Fruit fly (Drosophila melanogaster) whole organism, embryonic: Measurements from ENCODE around the gene RhoGAP100F.

Source experiments
- CG1024 ChIP-seq: fragments of 200-800 bp; sonication (Bioruptor generic); IDR thresholded peaks from 2 replicates; pipeline ENCODE4 v1.3.6; 2022; ENCODE audit warnings: missing biosample characterization, missing genetic modification characterization
- CG11247 ChIP-seq: fragments of 200-800 bp; sonication (Bioruptor generic); IDR thresholded peaks from 2 replicates; pipeline ENCODE4 v1.3.6; 2022; ENCODE audit warnings: missing biosample characterization, missing genetic modification characterization
- CG12391 ChIP-seq: fragments of 200-800 bp; sonication (Bioruptor generic); optimal IDR thresholded peaks from 3 replicates; lab custom pipeline; 2018; ENCODE audit warnings: missing biosample characterization, mild to moderate bottlenecking, missing genetic modification characterization, moderate library complexity
- CG12659 ChIP-seq: fragments of 200-800 bp; sonication (Bioruptor generic); optimal IDR thresholded peaks from 3 replicates; lab custom pipeline; 2017; ENCODE audit warnings: mild to moderate bottlenecking, missing biosample characterization, missing genetic modification reagents, missing genetic modification characterization
- CG13287 ChIP-seq: fragments of 200-800 bp; sonication (Bioruptor generic); IDR thresholded peaks from 2 replicates; pipeline ENCODE4 v1.3.6; 2022; ENCODE audit warnings: missing biosample characterization, missing genetic modification characterization; ENCODE audit not compliant: partially characterized antibody
- CG13894 ChIP-seq: fragments of 200-800 bp; sonication (Bioruptor generic); optimal IDR thresholded peaks from 3 replicates; lab custom pipeline; 2018; ENCODE audit warnings: missing biosample characterization, mild to moderate bottlenecking, missing genetic modification characterization, moderate library complexity
- CG14441 ChIP-seq: fragments of 200-800 bp; sonication (Bioruptor generic); IDR thresholded peaks from 2 replicates; pipeline ENCODE4 v1.3.6; 2022; ENCODE audit warnings: missing biosample characterization, missing genetic modification characterization
- CG15269 ChIP-seq: fragments of 200-800 bp; sonication (Bioruptor generic); optimal IDR thresholded peaks from 2 replicates; lab custom pipeline; 2018; ENCODE audit warnings: missing biosample characterization, mild to moderate bottlenecking, missing genetic modification characterization, moderate library complexity
- CG15479 ChIP-seq: fragments of 200-800 bp; sonication (Bioruptor generic); optimal IDR thresholded peaks from 3 replicates; lab custom pipeline; 2019; ENCODE audit warnings: missing biosample characterization, mild to moderate bottlenecking, missing genetic modification characterization, moderate library complexity
- CG1603 ChIP-seq: fragments of 200-800 bp; sonication (Bioruptor generic); optimal IDR thresholded peaks from 2 replicates; lab custom pipeline; 2019; ENCODE audit warnings: missing biosample characterization, mild to moderate bottlenecking, missing genetic modification characterization, moderate library complexity
- CG16815 ChIP-seq: fragments of 200-800 bp; sonication (Bioruptor generic); optimal IDR thresholded peaks from 3 replicates; lab custom pipeline; 2017; ENCODE audit warnings: missing biosample characterization, mild to moderate bottlenecking, missing genetic modification characterization
- CG3726 ChIP-seq: fragments of 200-800 bp; sonication (Bioruptor generic); IDR thresholded peaks from 3 replicates; pipeline ENCODE4, ENCODE4 v1.3.6; 2022; ENCODE audit warnings: missing biosample characterization, missing genetic modification characterization
- CG3995 ChIP-seq: fragments of 200-800 bp; sonication (Bioruptor generic); optimal IDR thresholded peaks from 3 replicates; lab custom pipeline; 2016; ENCODE audit warnings: missing biosample characterization, missing genetic modification characterization
- CG4854 ChIP-seq: fragments of 200-800 bp; sonication (Bioruptor generic); optimal IDR thresholded peaks from 2 replicates; lab custom pipeline; 2016; ENCODE audit warnings: missing biosample characterization, missing genetic modification characterization, inconsistent platforms
- CG8290 ChIP-seq, 3 experiments: fragments of 200-800 bp; sonication (Bioruptor generic); optimal IDR thresholded peaks; 2 replicates each; lab custom pipeline; 2016 to 2019; ENCODE audit warnings: missing biosample characterization in 3 of 3, missing genetic modification characterization in 3 of 3, mild to moderate bottlenecking in 2 of 3, moderate library complexity in 1 of 3
- Camta ChIP-seq: fragments of 200-800 bp; sonication (Bioruptor generic); optimal IDR thresholded peaks from 2 replicates; lab custom pipeline; 2016; ENCODE audit warnings: missing biosample characterization, missing genetic modification characterization
- Chrac-16 ChIP-seq: fragments of 200-800 bp; sonication (Bioruptor generic); optimal IDR thresholded peaks from 3 replicates; lab custom pipeline; 2016; ENCODE audit warnings: missing biosample characterization, missing genetic modification characterization
- Dek ChIP-seq: fragments of 200-800 bp; sonication (Bioruptor generic); optimal IDR thresholded peaks from 3 replicates; lab custom pipeline; 2019; ENCODE audit warnings: missing biosample characterization, mild to moderate bottlenecking, missing genetic modification characterization, moderate library complexity
- Dll ChIP-seq: fragments of 200-800 bp; sonication (Bioruptor generic); IDR thresholded peaks from 4 replicates; pipeline ENCODE4 v1.3.6; 2022; ENCODE audit warnings: missing biosample characterization, missing genetic modification characterization; ENCODE audit not compliant: partially characterized antibody
- GATAe ChIP-seq: fragments of 200-800 bp; sonication (Bioruptor generic); conservative IDR thresholded peaks from 2 replicates; pipeline ENCODE4 v1.3.6; 2022; ENCODE audit warnings: missing biosample characterization, missing genetic modification characterization
- H15 ChIP-seq: fragments of 200-800 bp; sonication (Bioruptor generic); IDR thresholded peaks from 3 replicates; pipeline ENCODE4 v1.3.6; 2022; ENCODE audit warnings: missing biosample characterization, missing genetic modification characterization
- Hr39 ChIP-seq: fragments of >200 bp; optimal IDR thresholded peaks from 2 replicates; lab custom pipeline; 2017
- MBD-R2 ChIP-seq: fragments of 200-800 bp; sonication (Bioruptor generic); IDR thresholded peaks from 2 replicates; pipeline ENCODE4 v1.3.6; 2022; ENCODE audit warnings: missing biosample characterization, missing genetic modification characterization
- MESR4 ChIP-seq: fragments of 200-800 bp; sonication (Bioruptor generic); optimal IDR thresholded peaks from 2 replicates; lab custom pipeline; 2018; ENCODE audit warnings: missing biosample characterization, mild to moderate bottlenecking, missing genetic modification characterization, moderate library complexity
- Mrtf ChIP-seq: fragments of 200-800 bp; sonication (Bioruptor generic); IDR thresholded peaks from 3 replicates; pipeline ENCODE4 v1.3.6; 2022; ENCODE audit warnings: missing biosample characterization, missing genetic modification characterization
- Nf-YA ChIP-seq: fragments of 200-800 bp; sonication (Bioruptor generic); IDR thresholded peaks from 2 replicates; pipeline ENCODE4 v1.3.6; 2022; ENCODE audit warnings: missing biosample characterization, missing genetic modification characterization
- Nf-YC ChIP-seq: fragments of 200-800 bp; optimal IDR thresholded peaks from 3 replicates; lab custom pipeline; 2019; ENCODE audit warnings: missing biosample characterization, mild to moderate bottlenecking, missing genetic modification characterization, moderate library complexity
- Ravus ChIP-seq: fragments of 200-800 bp; sonication (Bioruptor generic); IDR thresholded peaks from 2 replicates; pipeline ENCODE4 v1.3.6; 2022; ENCODE audit warnings: missing biosample characterization, missing genetic modification characterization
- Scr ChIP-seq: fragments of 200-800 bp; sonication (Bioruptor generic); IDR thresholded peaks from 2 replicates; pipeline ENCODE4 v1.3.6; 2022; ENCODE audit warnings: missing biosample characterization, missing genetic modification characterization; ENCODE audit not compliant: partially characterized antibody
- Ssrp ChIP-seq: fragments of 200-800 bp; sonication (Bioruptor generic); optimal IDR thresholded peaks from 2 replicates; lab custom pipeline; 2018; ENCODE audit warnings: missing biosample characterization, mild to moderate bottlenecking, missing genetic modification characterization, moderate library complexity
- TFAM ChIP-seq: fragments of 200-800 bp; sonication (Bioruptor generic); optimal IDR thresholded peaks from 2 replicates; lab custom pipeline; 2017; ENCODE audit warnings: missing biosample characterization, missing genetic modification characterization, inconsistent platforms
- Tbp ChIP-seq: fragments of >200 bp; optimal IDR thresholded peaks from 2 replicates; lab custom pipeline; 2018; ENCODE audit warnings: missing biosample characterization, missing genetic modification characterization
- al ChIP-seq: fragments of 200-800 bp; sonication (Bioruptor generic); IDR thresholded peaks from 2 replicates; pipeline ENCODE4 v1.3.6; 2022; ENCODE audit warnings: missing biosample characterization, missing genetic modification characterization
- az2 ChIP-seq: fragments of 200-800 bp; sonication (Bioruptor generic); optimal IDR thresholded peaks from 3 replicates; lab custom pipeline; 2016; ENCODE audit warnings: missing biosample characterization, missing genetic modification characterization
- bab2 ChIP-seq: fragments of 200-800 bp; sonication (Bioruptor generic); optimal IDR thresholded peaks from 2 replicates; lab custom pipeline; 2016; ENCODE audit warnings: missing biosample characterization, missing genetic modification characterization
- bsh ChIP-seq, 2 experiments: fragments of 200-800 bp; sonication (Bioruptor generic); optimal IDR thresholded peaks; 2 replicates each; lab custom pipeline; 2017 to 2018; ENCODE audit warnings: mild to moderate bottlenecking in 2 of 2, missing biosample characterization in 2 of 2, missing genetic modification characterization in 2 of 2, moderate library complexity in 1 of 2
- chif ChIP-seq, 2 experiments: fragments of 200-800 bp; sonication (Bioruptor generic); optimal IDR thresholded peaks; 3 replicates each; lab custom pipeline; 2016; ENCODE audit warnings: missing biosample characterization in 2 of 2, missing genetic modification characterization in 2 of 2
- crp ChIP-seq, 2 experiments: fragments of 200-800 bp; sonication (Bioruptor generic); optimal IDR thresholded peaks; 2 replicates in 1 of 2; 3 replicates in 1 of 2; lab custom pipeline; 2017; ENCODE audit warnings: missing biosample characterization in 2 of 2, missing genetic modification characterization in 2 of 2, mild to moderate bottlenecking in 1 of 2, moderate library complexity in 1 of 2
- en ChIP-seq: fragments of 200-800 bp; sonication (Bioruptor generic); optimal IDR thresholded peaks from 2 replicates; lab custom pipeline; 2016; ENCODE audit warnings: missing biosample characterization, missing genetic modification characterization
- gfzf ChIP-seq: fragments of 200-800 bp; sonication (Bioruptor generic); optimal IDR thresholded peaks from 2 replicates; lab custom pipeline; 2016; ENCODE audit warnings: missing biosample characterization, mild to moderate bottlenecking, missing genetic modification characterization, moderate library complexity
- grau ChIP-seq: fragments of 200-800 bp; optimal IDR thresholded peaks from 3 replicates; lab custom pipeline; 2019; ENCODE audit warnings: missing biosample characterization, mild to moderate bottlenecking, missing genetic modification characterization, moderate library complexity
- hkb ChIP-seq, 2 experiments: fragments of 200-800 bp in 1 of 2; fragments of >200 bp in 1 of 2; sonication (Bioruptor generic) in 1 of 2; IDR thresholded peaks in 1 of 2; optimal IDR thresholded peaks in 1 of 2; 2 replicates each; pipeline versions ENCODE4 v1.3.6 to Lab custom; 2017 to 2022; ENCODE audit warnings: missing biosample characterization in 1 of 2, missing genetic modification characterization in 1 of 2
- sens ChIP-seq: fragments of 200-800 bp; sonication (Bioruptor generic); peaks from one replicate; lab custom pipeline; 2016; ENCODE audit warnings: missing biosample characterization, missing genetic modification characterization
- sqz ChIP-seq: fragments of 200-800 bp; sonication (Bioruptor generic); optimal IDR thresholded peaks from 3 replicates; lab custom pipeline; 2018; ENCODE audit warnings: missing biosample characterization, mild to moderate bottlenecking, missing genetic modification characterization
- tap ChIP-seq: fragments of 200-800 bp; optimal IDR thresholded peaks from 3 replicates; lab custom pipeline; 2019; ENCODE audit warnings: missing biosample characterization, mild to moderate bottlenecking, missing genetic modification characterization, moderate library complexity
- tin ChIP-seq: fragments of 200-800 bp; sonication (Bioruptor generic); optimal IDR thresholded peaks from 3 replicates; lab custom pipeline; 2016; ENCODE audit warnings: missing biosample characterization, missing genetic modification characterization
- toy ChIP-seq: fragments of 200-800 bp; sonication (Bioruptor generic); IDR thresholded peaks from 2 replicates; pipeline ENCODE4 v1.3.6; 2022; ENCODE audit warnings: missing biosample characterization, missing genetic modification characterization
- twi ChIP-seq: fragments of 200-800 bp; optimal IDR thresholded peaks from 2 replicates; lab custom pipeline; 2019; ENCODE audit warnings: missing biosample characterization, mild to moderate bottlenecking, missing genetic modification characterization, moderate library complexity
- usp ChIP-seq: fragments of >200 bp; optimal IDR thresholded peaks from 2 replicates; lab custom pipeline; 2017; ENCODE audit warnings: missing biosample characterization, missing genetic modification characterization
- z ChIP-seq: fragments of 200-800 bp; sonication (Bioruptor generic); IDR thresholded peaks from 3 replicates; pipeline ENCODE4 v1.3.6; 2022; ENCODE audit warnings: missing biosample characterization, missing genetic modification characterization

The RhoGAP100F gene

DNA sequence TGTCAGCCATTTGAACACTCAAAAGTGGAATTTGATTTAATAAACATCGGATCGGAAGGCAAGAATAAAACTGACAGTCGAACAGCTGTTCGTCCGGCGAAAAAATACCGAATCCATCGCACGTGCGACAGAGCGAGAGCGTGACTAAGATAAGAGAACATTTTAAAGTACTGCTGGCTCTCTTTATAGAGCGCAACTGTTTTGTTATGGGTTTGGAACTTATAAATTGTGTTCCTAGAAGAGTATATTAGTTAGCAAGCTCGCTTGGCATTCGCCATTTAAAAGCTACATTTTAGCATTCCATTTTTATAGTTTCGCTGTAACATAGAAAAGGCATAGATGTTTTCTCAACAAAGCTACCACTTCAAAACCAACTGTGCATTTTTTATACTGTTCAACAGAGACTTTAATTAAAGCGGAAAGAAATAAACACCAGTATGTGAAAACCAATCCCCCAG lies 2.3 kb upstream of the RhoGAP100F start, which contains the start of gene Rift (continued):
- TF ChIP-seq H15 (GFP tag; lab: Robert Waterston, UW) (no peak), GATAe (GFP tag; lab: Robert Waterston, UW) (no peak), bsh (GFP tag; optimal IDR thresholded peaks at IDR 0.05; lab: Kevin White, UChicago) (peak; percentile 35 to 42), al (GFP tag; lab: Robert Waterston, UW) (0 out of 2 replicates have a peak, but pooled peaks have one; percentile 12), Ssrp (peak; percentile 15), CG13287 (peak; percentile 50; the same call in 1 of the 2 replicates), bab2 (GFP tag; lab: Kevin White, UChicago) (peak; percentile 30), Chrac-16 (GFP tag; lab: Kevin White, UChicago) (no peak), CG12391 (tag; lab: Kevin White, UChicago) (peak; percentile 55), CG3995 (GFP tag; lab: Kevin White, UChicago) (no peak), Camta (GFP tag; lab: Kevin White, UChicago) (no peak), sens (GFP tag; lab: Kevin White, UChicago) (no peak), Mrtf (GFP tag; lab: Robert Waterston, UW) (no peak), CG12659 (peak; percentile 47), crp (GFP tag; optimal IDR thresholded peaks at IDR 0.05; lab: Kevin White, UChicago) (peak in 1 of 2 experiments; percentile 84), Scr (GFP tag; lab: Robert Waterston, UW) (no peak), Nf-YA (GFP tag; lab: Robert Waterston, UW) (no peak), Dek (tag; lab: Kevin White, UChicago) (no peak), Hr39 (no peak), gfzf (GFP tag; lab: Kevin White, UChicago) (no peak), CG11247 (GFP tag; lab: Robert Waterston, UW) (no peak), Nf-YC (tag; lab: Kevin White, UChicago) (peak; percentile 26), z (GFP tag; lab: Robert Waterston, UW) (no peak), CG15479 (GFP tag; lab: Kevin White, UChicago) (no peak), grau (tag; lab: Kevin White, UChicago) (peak; percentile 50), tap (tag; lab: Kevin White, UChicago) (peak; percentile 32), Dll (GFP tag; lab: Robert Waterston, UW) (peak; percentile 59; the same call in 3 of the 4 replicates), CG14441 (GFP tag; lab: Robert Waterston, UW) (peak; percentile 30; the same call in 1 of the 2 replicates), CG3726 (GFP tag; lab: Robert Waterston, UW) (no peak), MESR4 (GFP tag; lab: Kevin White, UChicago) (peak; percentile 40), CG13894 (tag; lab: Kevin White, UChicago) (no peak), tin (GFP tag; lab: Kevin White, UChicago) (no peak), az2 (no peak), CG1603 (tag; lab: Kevin White, UChicago) (no peak), Ravus (GFP tag; lab: Robert Waterston, UW) (no peak), usp (GFP tag; lab: Kevin White, UChicago) (no peak), TFAM (GFP tag; lab: Kevin White, UChicago) (no peak), CG8290 (GFP tag; optimal IDR thresholded peaks at IDR 0.05; lab: Kevin White, UChicago) (no peak), CG8290 (tag; optimal IDR thresholded peaks at IDR 0.05; lab: Kevin White, UChicago) (peak in 1 of 2 experiments; percentile 56), Tbp (GFP tag; lab: Kevin White, UChicago) (no peak), CG16815 (GFP tag; lab: Kevin White, UChicago) (no peak), twi (tag; lab: Kevin White, UChicago) (no peak), CG4854 (GFP tag; lab: Kevin White, UChicago) (no peak), CG15269 (tag; lab: Kevin White, UChicago) (peak; percentile 59), hkb (optimal IDR thresholded peaks at IDR 0.05; lab: Kevin White, UChicago) (no peak), hkb (GFP tag; IDR thresholded peaks at IDR 0.05; lab: Robert Waterston, UW) (peak; percentile 78), en (GFP tag; lab: Kevin White, UChicago) (no peak), CG1024 (GFP tag; lab: Robert Waterston, UW) (no peak), sqz (GFP tag; lab: Kevin White, UChicago) (no peak), MBD-R2 (GFP tag; lab: Robert Waterston, UW) (peak; percentile 28; the same call in 1 of the 2 replicates), toy (no peak), chif (GFP tag; optimal IDR thresholded peaks at IDR 0.05; lab: Kevin White, UChicago) (no peak)
